Worm (Caenorhabditis elegans) whole organism, early embryonic: ENCODE data around the gene srw-100.

Experiments
- aly-1 ChIP-seq: sonication (generic microtip); optimal IDR thresholded peaks from 2 replicates; lab custom pipeline; 2016; ENCODE audit warnings: missing genetic modification characterization, missing compliant biosample characterization
- ama-1 ChIP-seq: fragments of 150-350 bp; optimal IDR thresholded peaks from 2 replicates; lab custom pipeline; 2014
- ceh-13 ChIP-seq: fragments of 200-800 bp; sonication (Bioruptor generic); optimal IDR thresholded peaks from 2 replicates; lab custom pipeline; 2018; ENCODE audit warnings: mild to moderate bottlenecking, missing genetic modification characterization, missing compliant biosample characterization
- flt-1 ChIP-seq: fragments of 200-800 bp; sonication (Bioruptor generic); IDR thresholded peaks from 2 replicates; pipeline ENCODE4 v1.3.6; 2022; ENCODE audit warnings: missing genetic modification characterization, missing compliant biosample characterization
- hmg-4 ChIP-seq: fragments of 200-800 bp; sonication (Bioruptor generic); optimal IDR thresholded peaks from 2 replicates; lab custom pipeline; 2018; ENCODE audit warnings: mild to moderate bottlenecking, missing genetic modification characterization, missing compliant biosample characterization
- tbx-37 ChIP-seq: fragments of 200-800 bp; sonication (Bioruptor generic); conservative IDR thresholded peaks from 2 replicates; pipeline ENCODE4 v1.3.6; 2022; ENCODE audit warnings: missing genetic modification reagents, missing genetic modification characterization, missing compliant biosample characterization
- tra-4 ChIP-seq: sonication (generic microtip); optimal IDR thresholded peaks from 2 replicates; lab custom pipeline; 2017; ENCODE audit warnings: missing genetic modification characterization, missing compliant biosample characterization

DNA sequence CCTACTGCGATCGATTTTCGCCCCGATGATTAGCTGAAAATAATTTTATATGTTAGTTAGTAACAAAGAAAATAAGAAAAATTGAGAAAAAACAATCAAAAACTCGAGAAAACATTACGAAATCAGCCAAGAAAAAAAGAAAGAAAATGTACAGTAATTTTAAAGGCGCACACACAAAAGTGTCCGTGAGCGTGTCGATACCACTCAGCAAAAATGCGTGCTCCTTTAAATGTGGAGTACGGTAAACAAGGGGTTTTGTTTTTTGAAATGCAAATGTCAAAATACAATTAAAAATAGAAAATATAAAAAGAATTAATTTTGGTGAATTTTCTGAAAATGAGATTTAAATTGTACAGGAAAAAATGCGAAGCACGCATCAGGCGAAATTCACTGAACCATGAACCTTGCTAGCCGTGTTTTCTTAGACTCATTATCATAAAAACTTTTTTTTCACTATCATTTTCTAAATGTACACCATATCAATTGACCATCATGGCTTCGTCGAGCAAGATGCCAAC, 9.4 kb upstream of the srw-100 start, which contains the start of gene srw-90:
- TF ChIP-seq aly-1 (tag; lab: Kevin White, UChicago) (no peak), flt-1 (no peak), tbx-37 (GFP tag; lab: Robert Waterston, UW) (no peak), tra-4 (tag; lab: Kevin White, UChicago) (no peak), ceh-13 (no peak), hmg-4 (no peak), ama-1 (no peak)
